Fruit fly (Drosophila melanogaster) whole organism, prepupa: Measurements from ENCODE around the gene CG33301.
A peak's percentile ranks its signal among the peaks of the same experiment; 100 is the strongest.

Experiments
- Blimp-1 ChIP-seq: fragments of 200-800 bp; sonication (Bioruptor generic); optimal IDR thresholded peaks from 3 replicates; lab custom pipeline; 2017; ENCODE audit warnings: missing biosample characterization, missing genetic modification characterization, mild to moderate bottlenecking, moderate library complexity, missing genetic modification reagents
- CG10669 ChIP-seq: fragments of 200-800 bp; sonication (Bioruptor generic); optimal IDR thresholded peaks from 3 replicates; lab custom pipeline; 2018; ENCODE audit warnings: missing biosample characterization, mild to moderate bottlenecking, missing genetic modification characterization, moderate library complexity
- CG11294 ChIP-seq: fragments of 200-800 bp; sonication (Bioruptor generic); IDR thresholded peaks from 2 replicates; pipeline ENCODE4 v1.3.6; 2022; ENCODE audit warnings: missing biosample characterization, missing genetic modification characterization
- CG11902 ChIP-seq: fragments of 200-800 bp; sonication (Bioruptor generic); optimal IDR thresholded peaks from 3 replicates; lab custom pipeline; 2016; ENCODE audit warnings: missing biosample characterization, missing genetic modification characterization
- CG1621 ChIP-seq: fragments of 200-800 bp; sonication (Bioruptor generic); optimal IDR thresholded peaks from 3 replicates; lab custom pipeline; 2018; ENCODE audit warnings: missing biosample characterization, mild to moderate bottlenecking, missing genetic modification characterization
- CG16779 ChIP-seq: fragments of 200-800 bp; sonication (Bioruptor generic); optimal IDR thresholded peaks from 3 replicates; lab custom pipeline; 2017; ENCODE audit warnings: missing biosample characterization, mild to moderate bottlenecking, missing genetic modification characterization
- CG3032 ChIP-seq: fragments of 200-800 bp; optimal IDR thresholded peaks from 2 replicates; lab custom pipeline; 2019; ENCODE audit warnings: missing biosample characterization, mild to moderate bottlenecking, missing genetic modification characterization, moderate library complexity
- CG32006 ChIP-seq: fragments of 200-800 bp; sonication (Bioruptor generic); optimal IDR thresholded peaks from 3 replicates; lab custom pipeline; 2017; ENCODE audit warnings: missing biosample characterization, mild to moderate bottlenecking, missing genetic modification characterization
- CG34406 ChIP-seq: fragments of 200-800 bp; sonication (Bioruptor generic); optimal IDR thresholded peaks from 3 replicates; lab custom pipeline; 2016; ENCODE audit warnings: missing biosample characterization, missing genetic modification characterization
- CG3919 ChIP-seq: fragments of 200-800 bp; sonication (Bioruptor generic); optimal IDR thresholded peaks from 3 replicates; lab custom pipeline; 2016; ENCODE audit warnings: missing biosample characterization, missing genetic modification characterization
- CG4318 ChIP-seq: fragments of 200-800 bp; sonication (Bioruptor generic); optimal IDR thresholded peaks from 3 replicates; lab custom pipeline; 2017; ENCODE audit warnings: missing biosample characterization, mild to moderate bottlenecking, missing genetic modification characterization
- CG6163 ChIP-seq: fragments of 200-800 bp; sonication (Bioruptor generic); IDR thresholded peaks from 3 replicates; pipeline ENCODE4 v1.3.6; 2022; ENCODE audit warnings: missing biosample characterization, missing genetic modification characterization
- CG6276 ChIP-seq: fragments of 200-800 bp; sonication (Bioruptor generic); optimal IDR thresholded peaks from 2 replicates; lab custom pipeline; 2017; ENCODE audit warnings: missing biosample characterization, mild to moderate bottlenecking, missing genetic modification characterization
- CG6854 ChIP-seq: fragments of 200-800 bp; sonication (Bioruptor generic); optimal IDR thresholded peaks from 2 replicates; lab custom pipeline; 2017; ENCODE audit warnings: missing biosample characterization, mild to moderate bottlenecking, missing genetic modification characterization
- CG7368 ChIP-seq: fragments of 200-800 bp; sonication (Bioruptor generic); optimal IDR thresholded peaks from 3 replicates; lab custom pipeline; 2016; ENCODE audit warnings: missing biosample characterization, missing genetic modification characterization
- CG8119 ChIP-seq: fragments of 200-800 bp; sonication (Bioruptor generic); IDR thresholded peaks from 3 replicates; pipeline ENCODE4 v1.3.6; 2022; ENCODE audit warnings: missing biosample characterization, missing genetic modification characterization
- CG8319 ChIP-seq: fragments of 200-800 bp; sonication (Bioruptor generic); optimal IDR thresholded peaks from 3 replicates; lab custom pipeline; 2016; ENCODE audit warnings: missing biosample characterization, missing genetic modification characterization
- CG8632 ChIP-seq: fragments of 200-800 bp; sonication (Bioruptor generic); optimal IDR thresholded peaks from 3 replicates; lab custom pipeline; 2016; ENCODE audit warnings: missing biosample characterization, missing genetic modification characterization
- CG9139 ChIP-seq: fragments of 200-800 bp; sonication (Bioruptor generic); optimal IDR thresholded peaks from 3 replicates; lab custom pipeline; 2017; ENCODE audit warnings: missing biosample characterization, mild to moderate bottlenecking, missing genetic modification characterization
- Eip78C ChIP-seq: fragments of 200-800 bp; sonication (Bioruptor generic); peaks from one replicate; lab custom pipeline; 2016; ENCODE audit warnings: missing biosample characterization, missing genetic modification characterization
- Ets21C ChIP-seq: fragments of 200-800 bp; sonication (Bioruptor generic); optimal IDR thresholded peaks from 3 replicates; lab custom pipeline; 2016; ENCODE audit warnings: missing biosample characterization, missing genetic modification characterization
- Ets96B ChIP-seq: fragments of 200-800 bp; optimal IDR thresholded peaks from 2 replicates; lab custom pipeline; 2019; ENCODE audit warnings: missing biosample characterization, mild to moderate bottlenecking, missing genetic modification characterization, moderate library complexity
- Gug ChIP-seq: fragments of 200-800 bp; sonication (Bioruptor generic); IDR thresholded peaks from 2 replicates; pipeline ENCODE4 v1.3.6; 2022; ENCODE audit warnings: missing biosample characterization, missing genetic modification characterization
- Hr38 ChIP-seq: sonication (Bioruptor generic); optimal IDR thresholded peaks from 2 replicates; lab custom pipeline; 2016; ENCODE audit warnings: missing biosample characterization, missing genetic modification characterization
- Hr4 ChIP-seq: fragments of 200-800 bp; sonication (Bioruptor generic); optimal IDR thresholded peaks from 3 replicates; lab custom pipeline; 2016; ENCODE audit warnings: missing biosample characterization, missing genetic modification characterization
- Met ChIP-seq: fragments of 200-800 bp; sonication (Bioruptor generic); optimal IDR thresholded peaks from 3 replicates; lab custom pipeline; 2016; ENCODE audit warnings: missing biosample characterization, missing genetic modification characterization
- Smox ChIP-seq: fragments of 200-800 bp; sonication (Bioruptor generic); optimal IDR thresholded peaks from 3 replicates; lab custom pipeline; 2016; ENCODE audit warnings: missing biosample characterization, missing genetic modification characterization
- Sox102F ChIP-seq: fragments of 200-800 bp; sonication (Bioruptor generic); optimal IDR thresholded peaks from 2 replicates; lab custom pipeline; 2016; ENCODE audit warnings: missing biosample characterization, mild to moderate bottlenecking, missing genetic modification characterization
- Sox14 ChIP-seq: fragments of 200-800 bp; sonication (Bioruptor generic); optimal IDR thresholded peaks from 3 replicates; lab custom pipeline; 2016; ENCODE audit warnings: missing biosample characterization, missing genetic modification characterization
- Sox15 ChIP-seq: fragments of 200-800 bp; sonication (Bioruptor generic); optimal IDR thresholded peaks from 3 replicates; lab custom pipeline; 2016; ENCODE audit warnings: missing biosample characterization, missing genetic modification characterization
- achi ChIP-seq: fragments of 200-800 bp; sonication (Bioruptor generic); optimal IDR thresholded peaks from 3 replicates; lab custom pipeline; 2016; ENCODE audit warnings: missing biosample characterization, missing genetic modification characterization
- acj6 ChIP-seq: fragments of 200-800 bp; sonication (Bioruptor generic); optimal IDR thresholded peaks from 3 replicates; lab custom pipeline; 2016; ENCODE audit warnings: missing biosample characterization, missing genetic modification characterization
- cyc ChIP-seq: fragments of 200-800 bp; sonication (Bioruptor generic); optimal IDR thresholded peaks from 3 replicates; lab custom pipeline; 2016; ENCODE audit warnings: missing biosample characterization, missing genetic modification characterization
- dac ChIP-seq: fragments of 200-800 bp; sonication (Bioruptor generic); optimal IDR thresholded peaks from 2 replicates; lab custom pipeline; 2017; ENCODE audit warnings: missing biosample characterization, mild to moderate bottlenecking, missing genetic modification characterization
- dsx ChIP-seq: fragments of 200-800 bp; optimal IDR thresholded peaks from 3 replicates; lab custom pipeline; 2019; ENCODE audit warnings: missing biosample characterization, mild to moderate bottlenecking, missing genetic modification characterization, moderate library complexity; ENCODE audit not compliant: poor library complexity, severe bottlenecking
- eg ChIP-seq: fragments of 200-800 bp; sonication (Bioruptor generic); IDR thresholded peaks from 3 replicates; pipeline ENCODE4 v1.3.6; 2022; ENCODE audit warnings: missing biosample characterization, missing genetic modification characterization
- esn ChIP-seq: fragments of 200-800 bp; sonication (Bioruptor generic); optimal IDR thresholded peaks from 2 replicates; lab custom pipeline; 2016; ENCODE audit warnings: missing biosample characterization, mild to moderate bottlenecking, missing genetic modification characterization, moderate library complexity
- fd59A ChIP-seq: fragments of 200-800 bp; sonication (Bioruptor generic); optimal IDR thresholded peaks from 2 replicates; lab custom pipeline; 2017; ENCODE audit warnings: missing biosample characterization, mild to moderate bottlenecking, missing genetic modification characterization, missing genetic modification reagents
- lz ChIP-seq: fragments of 200-800 bp; sonication (Bioruptor generic); optimal IDR thresholded peaks from 3 replicates; lab custom pipeline; 2016; ENCODE audit warnings: missing biosample characterization, missing genetic modification characterization
- pdm3 ChIP-seq: fragments of 200-800 bp; sonication (Bioruptor generic); optimal IDR thresholded peaks from 3 replicates; lab custom pipeline; 2016; ENCODE audit warnings: missing biosample characterization, missing genetic modification characterization
- salr ChIP-seq, 2 experiments: fragments of 200-800 bp; sonication (Bioruptor generic); optimal IDR thresholded peaks; 3 replicates each; lab custom pipeline; 2016 to 2018; ENCODE audit warnings: missing biosample characterization in 2 of 2, missing genetic modification characterization in 2 of 2, mild to moderate bottlenecking in 1 of 2
- spab ChIP-seq: fragments of 200-800 bp; sonication (Bioruptor generic); optimal IDR thresholded peaks from 2 replicates; lab custom pipeline; 2017; ENCODE audit warnings: missing biosample characterization, mild to moderate bottlenecking, missing genetic modification characterization, missing genetic modification reagents
- ss ChIP-seq, 2 experiments: fragments of 200-800 bp; sonication (Bioruptor generic); optimal IDR thresholded peaks; 2 replicates in 1 of 2; 3 replicates in 1 of 2; lab custom pipeline; 2017 to 2018; ENCODE audit warnings: mild to moderate bottlenecking in 2 of 2, missing biosample characterization in 2 of 2, missing genetic modification characterization in 2 of 2, moderate library complexity in 1 of 2
- vri ChIP-seq: fragments of 200-800 bp; sonication (Bioruptor generic); optimal IDR thresholded peaks from 3 replicates; lab custom pipeline; 2016; ENCODE audit warnings: missing biosample characterization, mild to moderate bottlenecking, missing genetic modification characterization

Gene CG33301

DNA sequence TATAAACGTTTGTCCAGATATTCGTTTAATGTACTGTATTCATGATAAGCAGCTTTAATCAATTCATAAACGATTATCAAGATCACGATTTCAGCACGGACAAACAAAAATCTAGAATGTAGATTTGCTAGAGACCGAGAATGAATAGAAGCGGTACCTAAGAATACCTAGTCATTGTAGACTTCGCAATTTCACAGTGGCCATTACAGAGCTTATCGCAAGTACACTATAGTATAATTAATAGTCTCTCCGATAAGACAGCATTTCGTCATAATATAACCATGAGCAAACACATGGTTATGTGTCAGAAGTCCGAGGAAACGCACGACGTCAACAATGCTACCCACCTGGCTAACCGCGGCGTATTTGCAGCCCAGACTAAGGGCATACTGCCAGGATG lies at the start of gene CG33301:
TSS of gene CG33301 (plus strand) at position 301 of the 400 bp plus-strand sequence.
- TF ChIP-seq vri (GFP tag; lab: Kevin White, UChicago), result peak; percentile 14
- no peak for TF ChIP-seq cyc (GFP tag; lab: Kevin White, UChicago)

DNA sequence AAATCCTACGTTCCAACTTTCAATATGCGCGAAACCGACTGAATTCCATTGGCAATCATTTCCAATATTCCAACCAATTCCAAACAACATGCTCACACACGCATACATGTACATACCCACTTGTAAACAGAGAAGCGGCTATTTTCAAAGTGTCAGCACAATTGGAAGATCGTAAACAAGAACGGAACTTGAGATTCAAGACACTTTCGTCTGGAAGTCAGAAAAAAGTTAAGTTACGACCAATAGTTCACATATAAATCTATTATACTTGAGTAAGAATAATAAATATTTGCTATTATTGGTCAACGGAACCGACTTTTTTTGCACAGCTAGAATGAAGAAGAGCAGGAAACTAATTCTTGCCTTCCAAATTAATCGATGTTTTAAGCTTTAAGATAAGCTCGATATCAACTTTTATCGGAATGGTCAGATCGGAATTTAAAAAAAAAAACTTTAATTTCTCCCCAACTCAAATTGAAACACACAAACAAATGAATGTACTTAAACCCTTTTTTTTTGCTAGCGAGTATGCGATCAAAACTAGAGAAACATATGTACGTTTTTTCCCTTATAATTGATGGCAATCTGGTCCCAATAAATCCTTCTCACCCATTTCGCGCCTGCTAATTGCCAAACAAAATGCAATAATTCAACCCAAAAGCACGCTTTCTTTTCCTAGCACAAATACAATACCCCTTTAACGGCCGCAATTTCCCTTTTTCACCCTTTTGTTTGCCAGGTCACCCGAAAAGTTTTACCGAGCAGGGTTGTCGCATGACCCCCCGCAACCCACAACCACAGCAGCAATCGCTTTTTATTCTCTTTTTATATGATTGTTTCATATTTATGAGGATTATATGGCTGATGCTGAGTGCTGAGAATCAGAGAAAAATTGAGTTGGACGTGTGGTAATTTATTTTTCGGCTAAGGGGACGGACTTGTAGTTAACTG lies 46.7 kb upstream of the CG33301 start, which contains the start of the genes CG31875 and SoYb:
TSS of gene CG31875 (minus strand) at position 329 of the 951 bp plus-strand sequence.
TSS of gene SoYb (minus strand) at position 329 of the 951 bp plus-strand sequence.
- peak; percentile 21 for TF ChIP-seq Eip78C (GFP tag; lab: Kevin White, UChicago)
- TF ChIP-seq cyc (GFP tag; lab: Kevin White, UChicago), result no peak
- TF ChIP-seq CG7368 (GFP tag; lab: Kevin White, UChicago), result no peak
- no peak for TF ChIP-seq CG6276 (GFP tag; lab: Kevin White, UChicago)
- no peak for TF ChIP-seq Sox14 (GFP tag; lab: Kevin White, UChicago)
- no peak for TF ChIP-seq Sox102F
- TF ChIP-seq CG16779, result no peak
- no peak for TF ChIP-seq Ets21C (GFP tag; lab: Kevin White, UChicago)
- no peak for TF ChIP-seq Blimp-1 (GFP tag; lab: Kevin White, UChicago)

- TF ChIP-seq ss (GFP tag; optimal IDR thresholded peaks at IDR 0.05; lab: Kevin White, UChicago) (peak; percentile 14 to 35), acj6 (GFP tag; lab: Kevin White, UChicago) (no peak), CG34406 (GFP tag; lab: Kevin White, UChicago) (peak; percentile 23), Ets21C (GFP tag; lab: Kevin White, UChicago) (peak; percentile 24), pdm3 (GFP tag; lab: Kevin White, UChicago) (peak; percentile 50), CG32006 (GFP tag; lab: Kevin White, UChicago) (no peak), CG11902 (peak; percentile 13), Gug (peak; percentile 38; the same call in 1 of the 2 replicates), CG6276 (GFP tag; lab: Kevin White, UChicago) (no peak), achi (GFP tag; lab: Kevin White, UChicago) (peak; percentile 76), spab (GFP tag; lab: Kevin White, UChicago) (no peak), CG10669 (GFP tag; lab: Kevin White, UChicago) (peak; percentile 6), Hr38 (GFP tag; lab: Kevin White, UChicago) (no peak), CG1621 (peak; percentile 50), Sox14 (GFP tag; lab: Kevin White, UChicago) (peak; percentile 42), Eip78C (GFP tag; lab: Kevin White, UChicago) (peak; percentile 73), CG3032 (tag; lab: Kevin White, UChicago) (peak; percentile 49), dsx (no peak), CG9139 (GFP tag; lab: Kevin White, UChicago) (peak; percentile 46), Sox102F (peak; percentile 32), esn (GFP tag; lab: Kevin White, UChicago) (peak; percentile 58), CG8632 (GFP tag; lab: Kevin White, UChicago) (peak; percentile 8), Ets96B (tag; lab: Kevin White, UChicago) (peak; percentile 17), CG4318 (GFP tag; lab: Kevin White, UChicago) (no peak), CG8119 (0 out of 3 replicates have a peak, but pooled peaks have one; percentile 16), Sox15 (GFP tag; lab: Kevin White, UChicago) (peak; percentile 2), CG3919 (peak; percentile 59), Smox (peak; percentile 62), eg (GFP tag; lab: Robert Waterston, UW) (peak; percentile 63), Met (GFP tag; lab: Kevin White, UChicago) (peak; percentile 57), lz (GFP tag; lab: Kevin White, UChicago) (peak; percentile 58), Hr4 (GFP tag; lab: Kevin White, UChicago) (peak; percentile 16), CG6163 (peak; percentile 75), CG11294 (GFP tag; lab: Robert Waterston, UW) (no peak), fd59A (peak; percentile 33), CG6854 (no peak), salr (GFP tag; optimal IDR thresholded peaks at IDR 0.05; lab: Kevin White, UChicago) (peak in 1 of 2 experiments; percentile 32), dac (GFP tag; lab: Kevin White, UChicago) (peak; percentile 16), CG8319 (GFP tag; lab: Kevin White, UChicago) (peak; percentile 20), CG7368 (GFP tag; lab: Kevin White, UChicago) (no peak)
Measured at dm6 chr2L:10003593-10003992, 45.8 kb upstream of the CG33301 start, which contains the start of gene Ndf. Gene Ndf, plus strand, starts transcription at chr2L:10003832.
